Worm (Caenorhabditis elegans) whole organism, young adult: Measurements from ENCODE around the gene K07E3.4.

ENCODE experiments used
- C17E4.6 ChIP-seq: fragments of 200-800 bp; sonication (Bioruptor generic); IDR thresholded peaks from 2 replicates; pipeline ENCODE4 v1.3.6; 2022; ENCODE audit warnings: missing genetic modification reagents, missing genetic modification characterization, missing compliant biosample characterization
- D2030.7 ChIP-seq: fragments of 200-800 bp; sonication (Bioruptor generic); IDR thresholded peaks from 2 replicates; pipeline ENCODE4 v1.3.6; 2022; ENCODE audit warnings: missing genetic modification reagents, missing genetic modification characterization, missing compliant biosample characterization
- F22D6.2 ChIP-seq: sonication (generic microtip); optimal IDR thresholded peaks from 2 replicates; lab custom pipeline; 2016; ENCODE audit warnings: mild to moderate bottlenecking, missing genetic modification characterization, missing compliant biosample characterization
- F33H1.4 ChIP-seq: fragments of 200-800 bp; sonication (Bioruptor generic); IDR thresholded peaks from 2 replicates; pipeline ENCODE4 v1.3.6; 2022; ENCODE audit warnings: missing genetic modification reagents, missing genetic modification characterization, missing compliant biosample characterization
- F39B2.1 ChIP-seq: fragments of 200-800 bp; sonication (Bioruptor generic); IDR thresholded peaks from 2 replicates; pipeline ENCODE4 v1.3.6; 2022; ENCODE audit warnings: missing genetic modification reagents, missing genetic modification characterization, missing compliant biosample characterization
- F49E8.2 ChIP-seq: sonication (generic microtip); optimal IDR thresholded peaks from 3 replicates; lab custom pipeline; 2017; ENCODE audit warnings: missing genetic modification characterization, mild to moderate bottlenecking, missing compliant biosample characterization, antibody characterized with exemption, moderate library complexity; ENCODE audit not compliant: insufficient read depth
- F55B11.4 ChIP-seq: sonication (generic microtip); optimal IDR thresholded peaks from 2 replicates; lab custom pipeline; 2016; ENCODE audit warnings: missing compliant biosample characterization, missing genetic modification characterization, borderline replicate concordance; ENCODE audit not compliant: insufficient read depth
- T07F8.4 ChIP-seq: sonication (generic microtip); optimal IDR thresholded peaks from 2 replicates; lab custom pipeline; 2016; ENCODE audit warnings: mild to moderate bottlenecking, missing genetic modification characterization, moderate library complexity, missing compliant biosample characterization
- T26A5.8 ChIP-seq: sonication (generic microtip); optimal IDR thresholded peaks from 2 replicates; lab custom pipeline; 2016; ENCODE audit warnings: missing genetic modification characterization, missing compliant biosample characterization
- Y53F4B.3 ChIP-seq: fragments of 200-800 bp; sonication (Bioruptor generic); IDR thresholded peaks from 2 replicates; pipeline ENCODE4 v1.3.6; 2022; ENCODE audit warnings: missing genetic modification reagents, missing genetic modification characterization, missing compliant biosample characterization
- Y56A3A.18 ChIP-seq: fragments of 200-800 bp; sonication (Bioruptor generic); IDR thresholded peaks from 2 replicates; pipeline ENCODE4 v1.3.6; 2022; ENCODE audit warnings: missing genetic modification reagents, missing genetic modification characterization, missing compliant biosample characterization
- Y67H2A.10 ChIP-seq: fragments of 200-800 bp; sonication (Bioruptor generic); conservative IDR thresholded peaks from 2 replicates; pipeline ENCODE4 v1.3.6; 2022; ENCODE audit warnings: missing genetic modification reagents, missing genetic modification characterization, missing compliant biosample characterization
- Y79H2A.3 ChIP-seq: fragments of 200-800 bp; sonication (Bioruptor generic); conservative IDR thresholded peaks from 2 replicates; pipeline ENCODE4 v1.3.6; 2022; ENCODE audit warnings: missing genetic modification reagents, missing genetic modification characterization, missing compliant biosample characterization
- Y95B8A.8 ChIP-seq: fragments of 200-800 bp; sonication (Bioruptor generic); IDR thresholded peaks from 2 replicates; pipeline ENCODE4 v1.3.6; 2022; ENCODE audit warnings: missing genetic modification reagents, missing genetic modification characterization, missing compliant biosample characterization
- aptf-2 ChIP-seq: fragments of 200-800 bp; sonication (Bioruptor generic); conservative IDR thresholded peaks from 2 replicates; pipeline ENCODE4 v1.3.6; 2022; ENCODE audit warnings: missing genetic modification reagents, missing genetic modification characterization, missing compliant biosample characterization
- attf-3 ChIP-seq: fragments of 200-800 bp; sonication (Bioruptor generic); conservative IDR thresholded peaks from 2 replicates; pipeline ENCODE4 v1.3.6; 2022; ENCODE audit warnings: missing genetic modification reagents, missing genetic modification characterization, missing compliant biosample characterization
- attf-6 ChIP-seq: fragments of 200-800 bp; sonication (Bioruptor generic); IDR thresholded peaks from 2 replicates; pipeline ENCODE4 v1.3.6; 2022; ENCODE audit warnings: missing genetic modification reagents, missing genetic modification characterization, missing compliant biosample characterization
- bed-1 ChIP-seq: fragments of 200-800 bp; sonication (Bioruptor generic); IDR thresholded peaks from 2 replicates; pipeline ENCODE4 v1.3.6; 2022; ENCODE audit warnings: missing genetic modification reagents, missing genetic modification characterization, missing compliant biosample characterization
- ceh-100 ChIP-seq: fragments of 200-800 bp; sonication (Bioruptor generic); IDR thresholded peaks from 2 replicates; pipeline ENCODE4 v1.3.6; 2022; ENCODE audit warnings: missing genetic modification reagents, missing genetic modification characterization, missing compliant biosample characterization
- ceh-40 ChIP-seq: fragments of 200-800 bp; sonication (Bioruptor generic); IDR thresholded peaks from 2 replicates; pipeline ENCODE4 v1.3.6; 2022; ENCODE audit warnings: missing genetic modification characterization, missing compliant biosample characterization
- ceh-91 ChIP-seq: fragments of 200-800 bp; sonication (Bioruptor generic); IDR thresholded peaks from 2 replicates; pipeline ENCODE4 v1.3.6; 2022; ENCODE audit warnings: missing genetic modification reagents, missing genetic modification characterization, missing compliant biosample characterization
- chd-7 ChIP-seq: sonication (generic microtip); optimal IDR thresholded peaks from 2 replicates; lab custom pipeline; 2016; ENCODE audit warnings: mild to moderate bottlenecking, missing genetic modification characterization, moderate library complexity, missing compliant biosample characterization
- ekl-4 ChIP-seq: fragments of 200-800 bp; sonication (Bioruptor generic); IDR thresholded peaks from 2 replicates; pipeline ENCODE4 v1.3.6; 2022; ENCODE audit warnings: missing genetic modification reagents, missing genetic modification characterization, missing compliant biosample characterization
- hmg-1.2 ChIP-seq: fragments of 200-800 bp; sonication (Bioruptor generic); IDR thresholded peaks from 2 replicates; pipeline ENCODE4 v1.3.6; 2022; ENCODE audit warnings: missing genetic modification reagents, missing genetic modification characterization, missing compliant biosample characterization
- let-526 ChIP-seq: fragments of 200-800 bp; sonication (Bioruptor generic); IDR thresholded peaks from 2 replicates; pipeline ENCODE4 v1.3.6; 2022; ENCODE audit warnings: missing genetic modification reagents, missing genetic modification characterization, missing compliant biosample characterization
- lin-35 ChIP-seq, 3 experiments: fragments of 150-350 bp in 2 of 3; sonication (generic microtip) in 1 of 3; optimal IDR thresholded peaks; 2 replicates each; lab custom pipeline; 2014 to 2018; ENCODE audit warnings: missing biosample characterization in 3 of 3, missing genetic modification characterization in 3 of 3, missing genetic modification reagents in 3 of 3
- lin-54 ChIP-seq: fragments of 200-800 bp; sonication (Bioruptor generic); optimal IDR thresholded peaks from 2 replicates; lab custom pipeline; 2018; ENCODE audit warnings: mild to moderate bottlenecking, missing genetic modification characterization, missing compliant biosample characterization
- lir-1 ChIP-seq: fragments of 200-800 bp; sonication (Bioruptor generic); conservative IDR thresholded peaks from 2 replicates; pipeline ENCODE4 v1.3.6; 2022; ENCODE audit warnings: missing genetic modification reagents, missing genetic modification characterization, missing compliant biosample characterization
- lsy-27 ChIP-seq: sonication (generic microtip); optimal IDR thresholded peaks from 2 replicates; lab custom pipeline; 2017; ENCODE audit warnings: missing genetic modification characterization, mild to moderate bottlenecking, missing compliant biosample characterization, antibody characterized with exemption, missing genotype, borderline replicate concordance; ENCODE audit not compliant: insufficient read depth
- madf-10 ChIP-seq: sonication (generic microtip); optimal IDR thresholded peaks from 2 replicates; lab custom pipeline; 2016; ENCODE audit warnings: mild to moderate bottlenecking, missing genetic modification characterization, missing compliant biosample characterization
- madf-6 ChIP-seq: fragments of 200-800 bp; sonication (Bioruptor generic); IDR thresholded peaks from 2 replicates; pipeline ENCODE4 v1.3.6; 2022; ENCODE audit warnings: missing genetic modification reagents, missing genetic modification characterization, missing compliant biosample characterization
- madf-8 ChIP-seq: fragments of 200-800 bp; sonication (Bioruptor generic); conservative IDR thresholded peaks from 2 replicates; pipeline ENCODE4 v1.3.6; 2022; ENCODE audit warnings: missing genetic modification reagents, missing genetic modification characterization, missing compliant biosample characterization
- mcd-1 ChIP-seq: fragments of 200-800 bp; sonication (Bioruptor generic); IDR thresholded peaks from 2 replicates; pipeline ENCODE4 v1.3.6; 2022; ENCODE audit warnings: missing genetic modification reagents, missing genetic modification characterization, missing compliant biosample characterization
- mel-28 ChIP-seq: sonication (generic microtip); optimal IDR thresholded peaks from 2 replicates; lab custom pipeline; 2016; ENCODE audit warnings: borderline replicate concordance, mild to moderate bottlenecking, missing genetic modification characterization, missing compliant biosample characterization
- mes-4 ChIP-seq: sonication (generic microtip); optimal IDR thresholded peaks from 2 replicates; lab custom pipeline; 2016; ENCODE audit warnings: missing genotype, missing genetic modification characterization, missing compliant biosample characterization
- nhr-120 ChIP-seq: fragments of 200-800 bp; sonication (Bioruptor generic); IDR thresholded peaks from 2 replicates; pipeline ENCODE4 v1.3.6; 2022; ENCODE audit warnings: missing genetic modification characterization, missing compliant biosample characterization
- pbrm-1 ChIP-seq: fragments of 200-800 bp; sonication (Bioruptor generic); IDR thresholded peaks from 2 replicates; pipeline ENCODE4 v1.3.6; 2022; ENCODE audit warnings: missing genetic modification reagents, missing genetic modification characterization, missing compliant biosample characterization
- pha-4 ChIP-seq: fragments of 150-350 bp; sonication (generic microtip); optimal IDR thresholded peaks from 2 replicates; lab custom pipeline; 2014; ENCODE audit warnings: missing biosample characterization, missing genetic modification reagents, missing genetic modification characterization
- rcor-1 ChIP-seq: fragments of 200-800 bp; sonication (Bioruptor generic); IDR thresholded peaks from 2 replicates; pipeline ENCODE4 v1.3.6; 2022; ENCODE audit warnings: missing genetic modification reagents, missing genetic modification characterization, missing compliant biosample characterization
- sdz-38 ChIP-seq: sonication (generic microtip); optimal IDR thresholded peaks from 2 replicates; lab custom pipeline; 2016; ENCODE audit warnings: missing genotype, missing genetic modification characterization, missing compliant biosample characterization
- sptf-2 ChIP-seq: fragments of 200-800 bp; sonication (Bioruptor generic); optimal IDR thresholded peaks from 2 replicates; lab custom pipeline; 2018; ENCODE audit warnings: mild to moderate bottlenecking, missing genetic modification characterization, missing compliant biosample characterization
- tbp1 ChIP-seq: fragments of 200-800 bp; sonication (Bioruptor generic); optimal IDR thresholded peaks from 2 replicates; lab custom pipeline; 2018; ENCODE audit warnings: mild to moderate bottlenecking, missing genetic modification characterization, missing compliant biosample characterization
- unc-62 ChIP-seq: fragments of 150-350 bp; optimal IDR thresholded peaks from 2 replicates; lab custom pipeline; 2014; ENCODE audit warnings: missing biosample characterization, missing genetic modification reagents, missing genetic modification characterization
- zfh-2 ChIP-seq: fragments of 200-800 bp; sonication (Bioruptor generic); conservative IDR thresholded peaks from 2 replicates; pipeline ENCODE4 v1.3.6; 2022; ENCODE audit warnings: missing genetic modification reagents, missing genetic modification characterization, missing compliant biosample characterization
- zim-3 ChIP-seq: sonication (generic microtip); optimal IDR thresholded peaks from 2 replicates; lab custom pipeline; 2017; ENCODE audit warnings: mild to moderate bottlenecking, missing genetic modification characterization, moderate library complexity, missing compliant biosample characterization
- ztf-26 ChIP-seq: sonication (generic microtip); optimal IDR thresholded peaks from 2 replicates; lab custom pipeline; 2017; ENCODE audit warnings: missing genetic modification characterization, missing compliant biosample characterization

K07E3.4 gene

DNA sequence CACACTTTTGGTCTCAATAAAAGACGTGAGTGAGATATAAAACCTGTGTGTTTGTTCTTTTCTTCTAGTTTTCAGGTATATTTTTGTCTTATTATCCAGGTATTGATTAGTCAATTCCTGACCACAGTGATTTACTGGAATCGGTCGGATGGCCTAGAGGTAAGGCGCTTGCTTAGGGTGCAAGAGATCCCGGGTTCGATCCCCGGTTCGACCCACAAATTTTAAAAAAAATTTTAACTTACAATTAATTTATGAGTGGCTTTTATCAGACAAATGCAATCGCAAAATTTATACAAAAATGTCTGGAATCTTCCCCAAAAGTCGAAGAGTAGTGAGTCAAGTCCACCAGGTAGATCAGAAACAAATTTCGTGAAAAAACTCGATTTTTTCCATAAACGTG is 46.5 kb downstream of the K07E3.4 start (continued):
- TF ChIP-seq sptf-2 (GFP tag; lab: Kevin White, UChicago) (no peak), ceh-91 (GFP tag; lab: Robert Waterston, UW) (no peak), ztf-26 (tag; lab: Kevin White, UChicago) (no peak), madf-10 (no peak), Y53F4B.3 (GFP tag; lab: Robert Waterston, UW) (no peak), Y67H2A.10 (GFP tag; lab: Robert Waterston, UW) (no peak), zfh-2 (no peak), attf-3 (GFP tag; lab: Robert Waterston, UW) (no peak), ceh-40 (GFP tag; lab: Robert Waterston, UW) (no peak), unc-62 (no peak), Y56A3A.18 (GFP tag; lab: Robert Waterston, UW) (0 out of 2 replicates have a peak, but pooled peaks have one; percentile 55), Y95B8A.8 (GFP tag; lab: Robert Waterston, UW) (no peak), F22D6.2 (tag; lab: Kevin White, UChicago) (no peak), attf-6 (peak; percentile 31; the same call in 1 of the 2 replicates), F49E8.2 (tag; lab: Kevin White, UChicago) (no peak), F33H1.4 (no peak), Y79H2A.3 (GFP tag; lab: Robert Waterston, UW) (no peak), zim-3 (tag; lab: Kevin White, UChicago) (no peak), nhr-120 (no peak), lir-1 (GFP tag; lab: Robert Waterston, UW) (no peak), madf-6 (GFP tag; lab: Robert Waterston, UW) (no peak), D2030.7 (GFP tag; lab: Robert Waterston, UW) (no peak; the same call in 1 of the 2 replicates), mes-4 (tag; lab: Kevin White, UChicago) (no peak), hmg-1.2 (0 out of 2 replicates have a peak, but pooled peaks have one; percentile 17), madf-8 (GFP tag; lab: Robert Waterston, UW) (no peak)

DNA sequence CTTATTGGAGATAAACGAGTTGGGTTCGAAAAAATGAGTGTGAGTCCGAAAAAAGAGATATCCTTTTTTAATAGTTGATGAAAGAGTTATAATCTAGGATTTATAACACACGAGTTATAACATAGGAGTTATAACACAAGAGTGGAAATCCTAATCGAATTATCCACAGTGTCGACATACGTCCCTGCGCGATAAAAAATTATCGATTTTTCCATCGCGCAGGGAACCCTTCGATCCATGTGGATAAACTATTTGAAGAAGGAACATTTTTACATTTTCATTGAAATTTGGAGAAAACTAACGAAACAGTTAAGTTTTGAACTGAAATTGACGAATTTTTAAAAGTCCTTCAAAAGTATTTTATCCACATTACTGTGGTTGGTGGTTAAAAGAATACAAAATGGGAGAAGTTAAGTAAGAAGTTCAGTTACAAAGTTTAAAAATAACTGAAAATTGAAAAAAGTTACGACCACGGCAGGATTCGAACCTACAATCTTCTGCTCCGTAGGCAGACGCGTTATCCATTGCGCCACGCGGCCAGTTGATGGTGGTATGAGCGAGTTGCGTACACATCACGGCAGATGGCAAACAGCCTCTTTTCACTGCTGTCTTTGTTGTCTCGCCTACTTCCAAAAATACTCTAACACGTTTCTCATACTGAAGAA is 47.5 kb downstream of the K07E3.4 start:
- TF ChIP-seq F55B11.4 (tag; lab: Kevin White, UChicago) (peak; percentile 18), pha-4 (peak; percentile 25), zfh-2 (peak; percentile 71), pbrm-1 (peak; percentile 89), C17E4.6 (peak; percentile 55), ceh-100 (GFP tag; lab: Robert Waterston, UW) (peak; percentile 55; the same call in 1 of the 2 replicates), bed-1 (no peak), lsy-27 (tag; lab: Kevin White, UChicago) (peak; percentile 85), mel-28 (peak; percentile 15), F22D6.2 (tag; lab: Kevin White, UChicago) (peak; percentile 96), D2030.7 (GFP tag; lab: Robert Waterston, UW) (peak; percentile 69; the same call in 1 of the 2 replicates), let-526 (GFP tag; lab: Robert Waterston, UW) (peak; percentile 87), nhr-120 (peak; percentile 84; the same call in 1 of the 2 replicates), chd-7 (peak; percentile 96), mcd-1 (GFP tag; lab: Robert Waterston, UW) (peak; percentile 81), Y95B8A.8 (GFP tag; lab: Robert Waterston, UW) (peak; percentile 50; the same call in 1 of the 2 replicates), T07F8.4 (tag; lab: Kevin White, UChicago) (peak; percentile 88), rcor-1 (GFP tag; lab: Robert Waterston, UW) (peak; percentile 97), lin-54 (GFP tag; lab: Kevin White, UChicago) (peak; percentile 88), Y56A3A.18 (GFP tag; lab: Robert Waterston, UW) (peak; percentile 98), tbp1 (GFP tag; lab: Kevin White, UChicago) (peak; percentile 97), F39B2.1 (peak; percentile 57; the same call in 1 of the 2 replicates), T26A5.8 (tag; lab: Kevin White, UChicago) (peak; percentile 60), ekl-4 (GFP tag; lab: Robert Waterston, UW) (peak; percentile 85), ceh-91 (GFP tag; lab: Robert Waterston, UW) (peak; percentile 36), lin-35 (GFP tag; optimal IDR thresholded peaks at IDR 0.05; lab: Kevin White, UChicago) (peak in 2 of 3 experiments; percentile 93 to 98), aptf-2 (GFP tag; lab: Robert Waterston, UW) (no peak), sdz-38 (tag; lab: Kevin White, UChicago) (no peak)
